Fruit fly (Drosophila melanogaster) whole organism, prepupa: Measurements from ENCODE around the gene CG14223.

ENCODE experiments used
- Blimp-1 ChIP-seq: fragments of 200-800 bp; sonication (Bioruptor generic); optimal IDR thresholded peaks from 3 replicates; lab custom pipeline; 2017; ENCODE audit warnings: missing biosample characterization, missing genetic modification characterization, mild to moderate bottlenecking, moderate library complexity, missing genetic modification reagents
- CG10631 ChIP-seq: fragments of 200-800 bp; sonication (Bioruptor generic); optimal IDR thresholded peaks from 2 replicates; lab custom pipeline; 2016; ENCODE audit warnings: missing biosample characterization, missing genetic modification characterization
- CG11762 ChIP-seq: fragments of 200-800 bp; sonication (Bioruptor generic); optimal IDR thresholded peaks from 3 replicates; lab custom pipeline; 2016; ENCODE audit warnings: missing biosample characterization, missing genetic modification characterization; ENCODE audit not compliant: insufficient read depth
- CG15336 ChIP-seq: fragments of 200-800 bp; sonication (Bioruptor generic); IDR thresholded peaks from 2 replicates; pipeline ENCODE4 v1.3.6; 2022; ENCODE audit warnings: missing biosample characterization, missing genetic modification characterization
- CG16779 ChIP-seq: fragments of 200-800 bp; sonication (Bioruptor generic); optimal IDR thresholded peaks from 3 replicates; lab custom pipeline; 2017; ENCODE audit warnings: missing biosample characterization, mild to moderate bottlenecking, missing genetic modification characterization
- CG31627 ChIP-seq: fragments of 200-800 bp; sonication (Bioruptor generic); optimal IDR thresholded peaks from 3 replicates; lab custom pipeline; 2016; ENCODE audit warnings: missing biosample characterization, missing genetic modification characterization
- CG32006 ChIP-seq: fragments of 200-800 bp; sonication (Bioruptor generic); optimal IDR thresholded peaks from 3 replicates; lab custom pipeline; 2017; ENCODE audit warnings: missing biosample characterization, mild to moderate bottlenecking, missing genetic modification characterization
- CG34406 ChIP-seq: fragments of 200-800 bp; sonication (Bioruptor generic); optimal IDR thresholded peaks from 3 replicates; lab custom pipeline; 2016; ENCODE audit warnings: missing biosample characterization, missing genetic modification characterization
- CG3919 ChIP-seq: fragments of 200-800 bp; sonication (Bioruptor generic); optimal IDR thresholded peaks from 3 replicates; lab custom pipeline; 2016; ENCODE audit warnings: missing biosample characterization, missing genetic modification characterization
- CG6276 ChIP-seq: fragments of 200-800 bp; sonication (Bioruptor generic); optimal IDR thresholded peaks from 2 replicates; lab custom pipeline; 2017; ENCODE audit warnings: missing biosample characterization, mild to moderate bottlenecking, missing genetic modification characterization
- CG6808 ChIP-seq: fragments of 200-800 bp; sonication (Bioruptor generic); optimal IDR thresholded peaks from 3 replicates; lab custom pipeline; 2017; ENCODE audit warnings: missing biosample characterization, missing genetic modification characterization, mild to moderate bottlenecking, moderate library complexity, missing genetic modification reagents
- CG6854 ChIP-seq: fragments of 200-800 bp; sonication (Bioruptor generic); optimal IDR thresholded peaks from 2 replicates; lab custom pipeline; 2017; ENCODE audit warnings: missing biosample characterization, mild to moderate bottlenecking, missing genetic modification characterization
- CG7368 ChIP-seq: fragments of 200-800 bp; sonication (Bioruptor generic); optimal IDR thresholded peaks from 3 replicates; lab custom pipeline; 2016; ENCODE audit warnings: missing biosample characterization, missing genetic modification characterization
- CG8119 ChIP-seq: fragments of 200-800 bp; sonication (Bioruptor generic); IDR thresholded peaks from 3 replicates; pipeline ENCODE4 v1.3.6; 2022; ENCODE audit warnings: missing biosample characterization, missing genetic modification characterization
- CG8319 ChIP-seq: fragments of 200-800 bp; sonication (Bioruptor generic); optimal IDR thresholded peaks from 3 replicates; lab custom pipeline; 2016; ENCODE audit warnings: missing biosample characterization, missing genetic modification characterization
- CG9139 ChIP-seq: fragments of 200-800 bp; sonication (Bioruptor generic); optimal IDR thresholded peaks from 3 replicates; lab custom pipeline; 2017; ENCODE audit warnings: missing biosample characterization, mild to moderate bottlenecking, missing genetic modification characterization
- Eip75B ChIP-seq: fragments of 200-800 bp; sonication (Bioruptor generic); optimal IDR thresholded peaks from 3 replicates; lab custom pipeline; 2016; ENCODE audit warnings: missing biosample characterization, missing genetic modification characterization
- Eip78C ChIP-seq: fragments of 200-800 bp; sonication (Bioruptor generic); peaks from one replicate; lab custom pipeline; 2016; ENCODE audit warnings: missing biosample characterization, missing genetic modification characterization
- Eip93F ChIP-seq: fragments of 200-800 bp; sonication (Bioruptor generic); optimal IDR thresholded peaks from 2 replicates; lab custom pipeline; 2016; ENCODE audit warnings: missing biosample characterization, mild to moderate bottlenecking, missing genetic modification characterization
- Ets21C ChIP-seq: fragments of 200-800 bp; sonication (Bioruptor generic); optimal IDR thresholded peaks from 3 replicates; lab custom pipeline; 2016; ENCODE audit warnings: missing biosample characterization, missing genetic modification characterization
- Ets96B ChIP-seq: fragments of 200-800 bp; optimal IDR thresholded peaks from 2 replicates; lab custom pipeline; 2019; ENCODE audit warnings: missing biosample characterization, mild to moderate bottlenecking, missing genetic modification characterization, moderate library complexity
- Hr38 ChIP-seq: sonication (Bioruptor generic); optimal IDR thresholded peaks from 2 replicates; lab custom pipeline; 2016; ENCODE audit warnings: missing biosample characterization, missing genetic modification characterization
- Hr39 ChIP-seq: fragments of 200-800 bp; sonication (Bioruptor generic); optimal IDR thresholded peaks from 2 replicates; lab custom pipeline; 2016; ENCODE audit warnings: missing biosample characterization, missing genetic modification characterization
- Hr4 ChIP-seq: fragments of 200-800 bp; sonication (Bioruptor generic); optimal IDR thresholded peaks from 3 replicates; lab custom pipeline; 2016; ENCODE audit warnings: missing biosample characterization, missing genetic modification characterization
- Met ChIP-seq: fragments of 200-800 bp; sonication (Bioruptor generic); optimal IDR thresholded peaks from 3 replicates; lab custom pipeline; 2016; ENCODE audit warnings: missing biosample characterization, missing genetic modification characterization
- OdsH ChIP-seq: fragments of 200-800 bp; sonication (Bioruptor generic); optimal IDR thresholded peaks from 3 replicates; lab custom pipeline; 2016; ENCODE audit warnings: missing biosample characterization, missing genetic modification characterization
- Smox ChIP-seq: fragments of 200-800 bp; sonication (Bioruptor generic); optimal IDR thresholded peaks from 3 replicates; lab custom pipeline; 2016; ENCODE audit warnings: missing biosample characterization, missing genetic modification characterization
- Sox102F ChIP-seq: fragments of 200-800 bp; sonication (Bioruptor generic); optimal IDR thresholded peaks from 2 replicates; lab custom pipeline; 2016; ENCODE audit warnings: missing biosample characterization, mild to moderate bottlenecking, missing genetic modification characterization
- Sox14 ChIP-seq: fragments of 200-800 bp; sonication (Bioruptor generic); optimal IDR thresholded peaks from 3 replicates; lab custom pipeline; 2016; ENCODE audit warnings: missing biosample characterization, missing genetic modification characterization
- Sox15 ChIP-seq: fragments of 200-800 bp; sonication (Bioruptor generic); optimal IDR thresholded peaks from 3 replicates; lab custom pipeline; 2016; ENCODE audit warnings: missing biosample characterization, missing genetic modification characterization
- acj6 ChIP-seq: fragments of 200-800 bp; sonication (Bioruptor generic); optimal IDR thresholded peaks from 3 replicates; lab custom pipeline; 2016; ENCODE audit warnings: missing biosample characterization, missing genetic modification characterization
- cyc ChIP-seq: fragments of 200-800 bp; sonication (Bioruptor generic); optimal IDR thresholded peaks from 3 replicates; lab custom pipeline; 2016; ENCODE audit warnings: missing biosample characterization, missing genetic modification characterization
- dsx ChIP-seq: fragments of 200-800 bp; optimal IDR thresholded peaks from 3 replicates; lab custom pipeline; 2019; ENCODE audit warnings: missing biosample characterization, mild to moderate bottlenecking, missing genetic modification characterization, moderate library complexity; ENCODE audit not compliant: poor library complexity, severe bottlenecking
- eg ChIP-seq: fragments of 200-800 bp; sonication (Bioruptor generic); IDR thresholded peaks from 3 replicates; pipeline ENCODE4 v1.3.6; 2022; ENCODE audit warnings: missing biosample characterization, missing genetic modification characterization
- esn ChIP-seq: fragments of 200-800 bp; sonication (Bioruptor generic); optimal IDR thresholded peaks from 2 replicates; lab custom pipeline; 2016; ENCODE audit warnings: missing biosample characterization, mild to moderate bottlenecking, missing genetic modification characterization, moderate library complexity
- fd59A ChIP-seq: fragments of 200-800 bp; sonication (Bioruptor generic); optimal IDR thresholded peaks from 2 replicates; lab custom pipeline; 2017; ENCODE audit warnings: missing biosample characterization, mild to moderate bottlenecking, missing genetic modification characterization, missing genetic modification reagents
- fd85E ChIP-seq: fragments of 200-800 bp; sonication (Bioruptor generic); optimal IDR thresholded peaks from 3 replicates; lab custom pipeline; 2016; ENCODE audit warnings: missing biosample characterization, missing genetic modification characterization
- fkh ChIP-seq: fragments of 200-800 bp; sonication (Bioruptor generic); optimal IDR thresholded peaks from 3 replicates; lab custom pipeline; 2017; ENCODE audit warnings: missing biosample characterization, mild to moderate bottlenecking, missing genetic modification characterization, moderate library complexity
- lz ChIP-seq: fragments of 200-800 bp; sonication (Bioruptor generic); optimal IDR thresholded peaks from 3 replicates; lab custom pipeline; 2016; ENCODE audit warnings: missing biosample characterization, missing genetic modification characterization
- net ChIP-seq: fragments of 200-800 bp; sonication (Bioruptor generic); optimal IDR thresholded peaks from 3 replicates; lab custom pipeline; 2016; ENCODE audit warnings: missing biosample characterization, missing genetic modification characterization
- pdm3 ChIP-seq: fragments of 200-800 bp; sonication (Bioruptor generic); optimal IDR thresholded peaks from 3 replicates; lab custom pipeline; 2016; ENCODE audit warnings: missing biosample characterization, missing genetic modification characterization
- salr ChIP-seq, 2 experiments: fragments of 200-800 bp; sonication (Bioruptor generic); optimal IDR thresholded peaks; 3 replicates each; lab custom pipeline; 2016 to 2018; ENCODE audit warnings: missing biosample characterization in 2 of 2, missing genetic modification characterization in 2 of 2, mild to moderate bottlenecking in 1 of 2
- spab ChIP-seq: fragments of 200-800 bp; sonication (Bioruptor generic); optimal IDR thresholded peaks from 2 replicates; lab custom pipeline; 2017; ENCODE audit warnings: missing biosample characterization, mild to moderate bottlenecking, missing genetic modification characterization, missing genetic modification reagents
- ss ChIP-seq, 2 experiments: fragments of 200-800 bp; sonication (Bioruptor generic); optimal IDR thresholded peaks; 2 replicates in 1 of 2; 3 replicates in 1 of 2; lab custom pipeline; 2017 to 2018; ENCODE audit warnings: mild to moderate bottlenecking in 2 of 2, missing biosample characterization in 2 of 2, missing genetic modification characterization in 2 of 2, moderate library complexity in 1 of 2
- svp ChIP-seq: fragments of 200-800 bp; sonication (Bioruptor generic); peaks from one replicate; lab custom pipeline; 2016; ENCODE audit warnings: missing biosample characterization, missing genetic modification characterization
- topi ChIP-seq: fragments of 200-800 bp; sonication (Bioruptor generic); optimal IDR thresholded peaks from 3 replicates; lab custom pipeline; 2016; ENCODE audit warnings: missing biosample characterization, missing genetic modification characterization
- vri ChIP-seq: fragments of 200-800 bp; sonication (Bioruptor generic); optimal IDR thresholded peaks from 3 replicates; lab custom pipeline; 2016; ENCODE audit warnings: missing biosample characterization, mild to moderate bottlenecking, missing genetic modification characterization

The CG14223 gene

dm6 chrX:19665684-19666141 lies 1.9 kb upstream of the CG14223 start (continued):
- TF ChIP-seq Sox14 (GFP tag; lab: Kevin White, UChicago) (peak; percentile 46), OdsH (GFP tag; lab: Kevin White, UChicago) (peak; percentile 23), Eip78C (GFP tag; lab: Kevin White, UChicago) (peak; percentile 71), CG31627 (peak; percentile 56), dsx (peak; percentile 27), ss (GFP tag; optimal IDR thresholded peaks at IDR 0.05; lab: Kevin White, UChicago) (peak in 1 of 2 experiments; percentile 32), Hr4 (GFP tag; lab: Kevin White, UChicago) (peak; percentile 23), pdm3 (GFP tag; lab: Kevin White, UChicago) (peak; percentile 36), lz (peak; percentile 57), Hr39 (GFP tag; lab: Kevin White, UChicago) (peak; percentile 50), Ets96B (tag; lab: Kevin White, UChicago) (peak; percentile 5), svp (GFP tag; lab: Kevin White, UChicago) (peak; percentile 93), CG16779 (tag; lab: Kevin White, UChicago) (peak; percentile 45), CG8319 (GFP tag; lab: Kevin White, UChicago) (no peak), Sox15 (GFP tag; lab: Kevin White, UChicago) (no peak)

- peak; percentile 40 for TF ChIP-seq CG10631 (GFP tag; lab: Kevin White, UChicago)
- peak; percentile 12 for TF ChIP-seq Blimp-1 (GFP tag; lab: Kevin White, UChicago)
- peak; percentile 4 for TF ChIP-seq CG9139 (GFP tag; lab: Kevin White, UChicago)
- TF ChIP-seq CG32006, result peak; percentile 78
- TF ChIP-seq CG7368 (GFP tag; lab: Kevin White, UChicago), result peak; percentile 9
- TF ChIP-seq CG11762 (GFP tag; lab: Kevin White, UChicago), result peak; percentile 28
- TF ChIP-seq Smox (GFP tag; lab: Kevin White, UChicago), result peak; percentile 71
- peak; percentile 63 for TF ChIP-seq net (GFP tag; lab: Kevin White, UChicago)
- no peak for TF ChIP-seq Eip93F (GFP tag; lab: Kevin White, UChicago)
- peak; percentile 64 for TF ChIP-seq Met (GFP tag; lab: Kevin White, UChicago)
- TF ChIP-seq Hr38, result no peak
- peak; percentile 63 for TF ChIP-seq topi
- no peak for TF ChIP-seq CG6854
- peak; percentile 69 for TF ChIP-seq CG6808 (GFP tag; lab: Kevin White, UChicago)
- no peak for TF ChIP-seq CG15336 (GFP tag; lab: Robert Waterston, UW)
- peak; percentile 51 for TF ChIP-seq CG3919
- peak; percentile 56 to 57 for TF ChIP-seq ss (GFP tag; optimal IDR thresholded peaks at IDR 0.05; lab: Kevin White, UChicago)
- no peak for TF ChIP-seq vri (GFP tag; lab: Kevin White, UChicago)
- no peak for TF ChIP-seq Sox15 (GFP tag; lab: Kevin White, UChicago)
- peak; percentile 66 for TF ChIP-seq esn (GFP tag; lab: Kevin White, UChicago)
- TF ChIP-seq OdsH (GFP tag; lab: Kevin White, UChicago), result peak; percentile 43
- TF ChIP-seq fd85E, result no peak
- no peak for TF ChIP-seq CG16779 (tag; lab: Kevin White, UChicago)
- TF ChIP-seq Sox14 (GFP tag; lab: Kevin White, UChicago), result no peak
- TF ChIP-seq Hr39 (GFP tag; lab: Kevin White, UChicago), result peak; percentile 49
- peak; percentile 24 for TF ChIP-seq cyc (GFP tag; lab: Kevin White, UChicago)
- peak; percentile 91 for TF ChIP-seq Eip78C (GFP tag; lab: Kevin White, UChicago)
- TF ChIP-seq Sox102F, result peak; percentile 45
- TF ChIP-seq fkh (GFP tag; lab: Kevin White, UChicago), result no peak
- peak; percentile 7 for TF ChIP-seq CG31627
- TF ChIP-seq acj6 (GFP tag; lab: Kevin White, UChicago), result no peak
- peak; percentile 35 for TF ChIP-seq Eip75B (GFP tag; lab: Kevin White, UChicago)
- peak; percentile 34 for TF ChIP-seq spab (GFP tag; lab: Kevin White, UChicago)
- no peak for TF ChIP-seq Ets21C (GFP tag; lab: Kevin White, UChicago)
- TF ChIP-seq salr (GFP tag; optimal IDR thresholded peaks at IDR 0.05; lab: Kevin White, UChicago), result peak in 1 of 2 experiments; percentile 16
- peak; percentile 55 for TF ChIP-seq fd59A (GFP tag; lab: Kevin White, UChicago)
- TF ChIP-seq CG8119 (GFP tag; lab: Robert Waterston, UW), result no peak
- peak; percentile 35 for TF ChIP-seq Hr4 (GFP tag; lab: Kevin White, UChicago)
- TF ChIP-seq CG8319 (GFP tag; lab: Kevin White, UChicago), result no peak
- TF ChIP-seq CG6276, result peak; percentile 64
- peak; percentile 75 for TF ChIP-seq svp (GFP tag; lab: Kevin White, UChicago)
- peak; percentile 44 for TF ChIP-seq CG34406 (GFP tag; lab: Kevin White, UChicago)
- TF ChIP-seq eg (GFP tag; lab: Robert Waterston, UW), result peak; percentile 10; the same call in 1 of the 3 replicates
These were observed 444 bp downstream of the CG14223 start for dm6 chrX:19663196-19663858.
